Worm (Caenorhabditis elegans): Measurements from ENCODE around the gene F58F12.2.
A peak's percentile ranks its signal among the peaks of the same experiment; 100 is the strongest.

ce11 chrII:6348360-6348759 lies 39.5 kb downstream of the F58F12.2 start:
- no peak for TF ChIP-seq Y116A8C.19 (tag; optimal IDR thresholded peaks at IDR 0.05; ENCODE audit: borderline replicate concordance)
- peak; percentile 47 to 61 for TF ChIP-seq egl-27 (tag; optimal IDR thresholded peaks at IDR 0.05)
- TF ChIP-seq fkh-8 (tag; optimal IDR thresholded peaks at IDR 0.05): peak; percentile 88
- peak; percentile 80 for TF ChIP-seq skn-1 (tag; optimal IDR thresholded peaks at IDR 0.05)
- TF ChIP-seq tbx-2 (tag; optimal IDR thresholded peaks at IDR 0.05): peak; percentile 94
